Fruit fly (Drosophila melanogaster) whole organism: ENCODE data around the gene CG10730.

Experiments
- psq ChIP-seq: fragments of >200 bp; optimal IDR thresholded peaks from 2 replicates; lab custom pipeline; 2017
- usp ChIP-seq: fragments of >200 bp; optimal IDR thresholded peaks from 2 replicates; lab custom pipeline; 2017; ENCODE audit warnings: missing biosample characterization, missing genetic modification characterization, mixed read lengths

dm6 chr2L:20027382-20027919 is 44.5 kb downstream of the CG10730 start, which contains the start of gene sNPF:
- TF ChIP-seq usp (GFP tag; lab: Kevin White, UChicago) (no peak), psq (lab: Kevin White, UChicago) (no peak)
